Worm (Caenorhabditis elegans) whole organism, L1 larva: ENCODE measurements around the gene F40C5.1.

Source experiments
- C04F5.9 ChIP-seq: sonication (generic microtip); optimal IDR thresholded peaks from 2 replicates; lab custom pipeline; 2016; ENCODE audit warnings: missing genetic modification characterization, missing compliant biosample characterization
- fkh-10 ChIP-seq: sonication (generic microtip); optimal IDR thresholded peaks from 2 replicates; lab custom pipeline; 2017; ENCODE audit warnings: missing biosample characterization, missing genetic modification reagents, missing genetic modification characterization
- hlh-17 ChIP-seq: fragments of 200-800 bp; sonication (Bioruptor generic); optimal IDR thresholded peaks from 2 replicates; lab custom pipeline; 2018; ENCODE audit warnings: missing genetic modification characterization, mild to moderate bottlenecking, missing compliant biosample characterization, moderate library complexity, borderline replicate concordance
- lin-15B ChIP-seq: fragments of 150-350 bp; sonication (generic microtip); optimal IDR thresholded peaks from 3 replicates; lab custom pipeline; 2014; ENCODE audit warnings: missing biosample characterization, missing genetic modification characterization
- lin-35 ChIP-seq, 2 experiments: fragments of 150-350 bp; optimal IDR thresholded peaks; 2 replicates each; lab custom pipeline; 2014; ENCODE audit warnings: missing biosample characterization in 2 of 2, missing genetic modification characterization in 2 of 2, missing genetic modification reagents in 2 of 2
- nhr-237 ChIP-seq: fragments of 150-350 bp; optimal IDR thresholded peaks from 2 replicates; lab custom pipeline; 2014; ENCODE audit warnings: missing biosample characterization, missing genetic modification characterization
- nhr-47 ChIP-seq: sonication (generic microtip); optimal IDR thresholded peaks from 2 replicates; lab custom pipeline; 2016; ENCODE audit warnings: mild to moderate bottlenecking, missing genetic modification characterization, moderate library complexity, missing compliant biosample characterization
- pag-3 ChIP-seq: sonication (generic microtip); optimal IDR thresholded peaks from 2 replicates; lab custom pipeline; 2017; ENCODE audit warnings: missing genetic modification characterization, mild to moderate bottlenecking, missing compliant biosample characterization, antibody characterized with exemption, borderline replicate concordance; ENCODE audit not compliant: insufficient read depth
- pqm-1 ChIP-seq: sonication (generic microtip); optimal IDR thresholded peaks from 3 replicates; lab custom pipeline; 2017; ENCODE audit warnings: missing biosample characterization, missing genetic modification characterization
- sox-4 ChIP-seq: sonication (generic microtip); optimal IDR thresholded peaks from 2 replicates; lab custom pipeline; 2016; ENCODE audit warnings: missing genetic modification characterization, missing compliant biosample characterization
- zag-1 ChIP-seq: fragments of 150-350 bp; optimal IDR thresholded peaks from 2 replicates; lab custom pipeline; 2014; ENCODE audit warnings: missing biosample characterization, missing genetic modification characterization

DNA sequence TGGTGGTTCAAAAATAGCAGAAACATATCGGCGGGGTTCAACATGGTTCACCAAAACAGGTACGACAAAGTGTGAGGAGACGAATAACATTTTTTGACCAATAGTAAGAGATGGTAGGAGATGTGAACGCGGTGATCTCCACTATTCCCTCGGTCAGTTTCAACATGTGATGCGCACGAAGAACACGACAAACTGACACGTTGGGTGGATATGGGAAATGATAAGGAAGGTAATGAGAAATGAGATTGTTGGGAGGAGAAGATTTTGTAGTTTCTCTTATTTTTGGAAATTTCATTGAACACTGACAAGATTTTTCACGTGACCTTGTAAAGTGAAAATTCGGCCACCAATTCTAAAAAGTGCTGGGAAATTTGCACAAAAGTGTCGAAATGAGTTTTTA is 38.2 kb downstream of the F40C5.1 start:
- TF ChIP-seq fkh-10 (GFP tag; lab: Kevin White, UChicago) (no peak), lin-35 (GFP tag; optimal IDR thresholded peaks at IDR 0.05; lab: Kevin White, UChicago) (no peak), pag-3 (no peak), C04F5.9 (tag; lab: Kevin White, UChicago) (no peak), pqm-1 (tag; lab: Kevin White, UChicago) (no peak), nhr-47 (tag; lab: Kevin White, UChicago) (no peak), lin-15B (no peak), nhr-237 (no peak), hlh-17 (GFP tag; lab: Kevin White, UChicago) (no peak), zag-1 (no peak), sox-4 (tag; lab: Kevin White, UChicago) (no peak)
